Worm (Caenorhabditis elegans): ENCODE results near the gene C02G6.2.
A peak's percentile ranks its signal among the peaks of the same experiment; 100 is the strongest.

C02G6.2 gene

DNA sequence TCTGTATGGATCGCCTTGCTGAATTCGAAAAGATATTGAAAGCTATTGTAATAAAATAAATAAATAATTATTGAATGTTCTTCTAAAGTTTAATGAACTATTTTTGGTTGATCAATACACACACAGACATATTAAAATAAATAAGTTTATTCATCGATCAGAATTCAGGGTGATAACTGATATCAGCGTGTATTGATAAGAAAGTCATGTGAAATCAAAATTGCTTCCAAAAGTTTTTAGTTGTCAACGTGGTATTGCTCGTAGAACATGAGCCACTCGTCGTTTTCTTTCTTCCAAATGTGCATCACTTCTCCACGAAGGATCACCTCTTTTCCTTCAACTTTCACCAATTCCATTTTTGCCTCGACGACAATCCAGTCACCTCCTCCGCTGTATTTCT, 10.6 kb downstream of the C02G6.2 start:
- TF ChIP-seq ZK546.5 (tag; optimal IDR thresholded peaks at IDR 0.05) (no peak), peb-1 (tag; optimal IDR thresholded peaks at IDR 0.05) (no peak), fos-1 (tag; optimal IDR thresholded peaks at IDR 0.05) (no peak), lin-13 (GFP tag; optimal IDR thresholded peaks at IDR 0.05) (no peak), nhr-21 (tag; optimal IDR thresholded peaks at IDR 0.05) (no peak), C34F6.9 (tag; optimal IDR thresholded peaks at IDR 0.05) (no peak), snpc-4 (tag; optimal IDR thresholded peaks at IDR 0.05) (no peak)

DNA sequence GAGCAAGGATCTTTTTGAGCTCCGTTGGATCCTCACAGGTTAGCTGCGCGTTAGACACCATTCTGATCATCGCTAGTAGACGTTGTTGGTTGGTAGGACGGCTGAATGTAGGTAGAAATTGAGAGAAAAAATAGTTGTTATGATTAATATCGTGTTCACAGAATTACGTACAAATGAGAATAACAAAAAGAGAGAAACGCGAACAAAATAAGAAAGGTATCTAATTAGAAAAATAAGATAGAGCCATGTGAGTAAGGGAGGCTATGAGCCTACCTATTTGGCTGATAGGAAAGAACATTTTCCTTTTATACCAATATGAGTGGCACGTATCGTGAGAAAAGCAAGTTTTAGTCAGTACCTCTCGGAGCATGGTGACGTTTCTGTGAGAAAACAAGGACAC, 11.9 kb downstream of the C02G6.2 start, which contains the start of gene C04E6.8:
Gene C04E6.8 (minus strand): TSS at position 101 of the 400 bp plus-strand sequence.
- TF ChIP-seq unc-39 (tag; optimal IDR thresholded peaks at IDR 0.05) (no peak), gmeb-1 (tag; optimal IDR thresholded peaks at IDR 0.05) (no peak), ama-1 (optimal IDR thresholded peaks at IDR 0.05) (no peak)

DNA sequence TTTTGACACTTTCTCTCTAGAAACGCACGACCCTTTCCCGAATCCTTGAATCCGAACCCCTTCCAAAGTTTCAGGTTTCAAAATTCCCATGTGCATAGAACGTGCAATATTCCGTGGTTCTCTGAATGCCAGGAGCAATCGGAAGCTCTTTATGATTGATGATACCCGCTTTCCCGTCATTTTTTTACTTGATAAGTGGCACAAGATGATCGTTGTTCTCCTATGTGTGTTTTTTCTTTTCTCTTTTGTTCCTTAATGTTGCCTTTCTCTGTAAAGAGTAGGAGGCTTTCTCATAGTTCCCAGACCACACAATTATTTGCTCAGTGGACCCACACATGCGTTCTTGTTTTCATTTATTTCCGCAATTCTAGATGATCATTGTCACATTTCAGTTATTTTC, 17.0 kb downstream of the C02G6.2 start:
- no peak for TF ChIP-seq nhr-21 (tag; optimal IDR thresholded peaks at IDR 0.05)
- TF ChIP-seq unc-55 (GFP tag; optimal IDR thresholded peaks at IDR 0.05) = no peak
- TF ChIP-seq elt-1 (tag; optimal IDR thresholded peaks at IDR 0.05) = no peak
- TF ChIP-seq lin-11 (tag; optimal IDR thresholded peaks at IDR 0.05) = no peak

DNA sequence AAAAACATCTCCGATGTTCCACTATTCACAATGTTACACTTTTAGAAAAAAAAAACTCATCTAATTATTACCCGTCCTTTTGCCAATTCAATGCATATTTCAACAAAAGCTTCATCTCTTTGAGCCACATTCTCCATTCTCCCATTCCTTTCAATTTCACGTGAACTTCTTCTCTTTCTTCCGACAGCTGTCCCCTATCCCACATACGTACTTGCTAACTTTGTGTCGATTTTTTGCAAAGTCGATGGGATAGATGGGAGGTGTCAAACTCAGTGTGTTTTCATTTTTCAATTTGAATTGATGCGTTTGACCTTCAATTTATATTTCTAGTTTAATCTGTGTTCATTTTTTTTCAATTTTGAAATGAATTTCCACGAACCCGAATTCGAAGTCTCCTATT, 19.3 kb downstream of the C02G6.2 start:
- TF ChIP-seq ZK546.5 (tag; optimal IDR thresholded peaks at IDR 0.05) = no peak
- peak; percentile 6 for TF ChIP-seq sma-9 (GFP tag; optimal IDR thresholded peaks at IDR 0.05)
- TF ChIP-seq sma-9 (tag; optimal IDR thresholded peaks at IDR 0.05) = no peak
- TF ChIP-seq mbf-1 (tag; optimal IDR thresholded peaks at IDR 0.05) = no peak

DNA sequence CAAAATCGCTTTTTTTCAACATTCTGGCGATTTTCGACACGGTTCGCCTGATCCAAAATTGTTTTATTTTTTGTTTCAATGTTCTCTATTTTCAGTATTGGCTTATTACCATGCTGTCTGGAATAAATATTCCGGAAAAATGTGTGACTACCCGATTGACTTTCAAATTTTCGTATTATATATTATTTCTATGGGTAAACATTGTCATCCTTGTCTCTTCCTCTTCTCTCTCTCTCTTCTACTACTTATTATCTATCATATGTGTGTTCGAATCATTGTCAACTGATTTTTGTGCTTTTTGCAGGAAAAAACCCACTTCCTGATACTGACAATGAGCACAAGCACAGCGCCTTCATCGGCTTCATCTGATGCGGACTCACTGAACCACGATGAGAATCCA, 21.2 kb downstream of the C02G6.2 start, which contains the start of gene C04E6.7:
Gene C04E6.7 (plus strand): TSS at position 301 of the 400 bp plus-strand sequence.
- TF ChIP-seq zag-1 (tag; optimal IDR thresholded peaks at IDR 0.05) (no peak), nhr-11 (tag; optimal IDR thresholded peaks at IDR 0.05) (no peak), egl-27 (tag; optimal IDR thresholded peaks at IDR 0.05) (no peak), alr-1 (tag; optimal IDR thresholded peaks at IDR 0.05) (no peak), nhr-25 (tag; optimal IDR thresholded peaks at IDR 0.05) (no peak), lsy-2 (tag; optimal IDR thresholded peaks at IDR 0.05) (no peak), sma-9 (GFP tag; optimal IDR thresholded peaks at IDR 0.05) (no peak), sma-9 (tag; optimal IDR thresholded peaks at IDR 0.05) (no peak), nhr-129 (tag; optimal IDR thresholded peaks at IDR 0.05) (no peak), blmp-1 (tag; optimal IDR thresholded peaks at IDR 0.05; ENCODE audit: insufficient read depth) (no peak)

DNA sequence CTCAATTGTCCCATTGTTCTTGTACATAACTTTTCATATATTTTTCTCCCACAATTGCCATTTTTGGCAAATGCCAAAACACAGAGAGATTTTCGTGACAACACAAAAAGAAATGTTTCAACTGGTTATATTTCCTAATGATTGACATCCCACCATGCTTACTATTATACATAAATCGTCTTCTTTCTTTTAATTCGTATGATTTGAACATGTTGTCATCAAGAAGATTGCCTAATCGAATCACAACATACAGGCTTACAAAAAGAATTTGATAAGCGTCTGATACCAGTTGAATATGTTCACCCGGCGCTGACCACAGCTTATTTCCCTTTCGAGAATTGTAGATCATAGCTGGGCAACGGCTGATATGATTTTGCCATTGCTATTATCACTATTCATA, 23.2 kb downstream of the C02G6.2 start, which contains the start of gene grd-9:
Gene grd-9 (plus strand): TSS at position 301 of the 400 bp plus-strand sequence.
- TF ChIP-seq unc-62 (GFP tag; optimal IDR thresholded peaks at IDR 0.05) (no peak), peb-1 (tag; optimal IDR thresholded peaks at IDR 0.05) (no peak), dmd-4 (tag; optimal IDR thresholded peaks at IDR 0.05) (no peak), unc-55 (GFP tag; optimal IDR thresholded peaks at IDR 0.05) (no peak), nhr-25 (tag; optimal IDR thresholded peaks at IDR 0.05) (no peak), snpc-4 (tag; optimal IDR thresholded peaks at IDR 0.05) (no peak), mab-5 (tag; optimal IDR thresholded peaks at IDR 0.05) (no peak), unc-39 (tag; optimal IDR thresholded peaks at IDR 0.05) (no peak), Y55F3AM.14 (GFP tag; optimal IDR thresholded peaks at IDR 0.05) (no peak), ZK546.5 (tag; optimal IDR thresholded peaks at IDR 0.05) (no peak)

DNA sequence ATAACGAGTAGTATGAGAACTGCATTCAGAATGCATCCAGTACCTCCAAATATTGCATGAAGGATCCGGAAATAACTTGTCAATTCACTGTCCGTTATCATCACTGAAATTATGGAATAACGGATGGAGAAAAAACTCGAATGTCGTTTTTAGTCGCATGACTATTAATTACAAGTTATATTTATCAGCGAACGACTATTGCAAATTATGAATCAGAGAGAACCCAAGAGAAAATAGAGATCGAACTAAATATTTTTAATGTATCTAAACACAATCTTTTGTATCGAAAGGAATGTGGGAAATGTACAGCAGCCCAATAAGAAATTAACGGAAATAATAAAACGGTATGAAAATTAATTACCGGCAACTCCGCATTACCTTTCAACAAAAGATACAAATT, 28.1 kb downstream of the C02G6.2 start, which contains the start of gene srd-16:
Gene srd-16 (minus strand): TSS at position 101 of the 400 bp plus-strand sequence.
- TF ChIP-seq nhr-6 (tag; optimal IDR thresholded peaks at IDR 0.05) = no peak
- TF ChIP-seq ceh-82 (tag; optimal IDR thresholded peaks at IDR 0.05) = no peak
- TF ChIP-seq nhr-237 (tag; optimal IDR thresholded peaks at IDR 0.05) = no peak
- TF ChIP-seq egl-27 (tag; optimal IDR thresholded peaks at IDR 0.05) = no peak
- no peak for TF ChIP-seq unc-62 (GFP tag; optimal IDR thresholded peaks at IDR 0.05)

Data from whole organism, L2 larva.